Fruit fly (Drosophila melanogaster): ENCODE data around the gene CG1695.

Gene CG1695

DNA sequence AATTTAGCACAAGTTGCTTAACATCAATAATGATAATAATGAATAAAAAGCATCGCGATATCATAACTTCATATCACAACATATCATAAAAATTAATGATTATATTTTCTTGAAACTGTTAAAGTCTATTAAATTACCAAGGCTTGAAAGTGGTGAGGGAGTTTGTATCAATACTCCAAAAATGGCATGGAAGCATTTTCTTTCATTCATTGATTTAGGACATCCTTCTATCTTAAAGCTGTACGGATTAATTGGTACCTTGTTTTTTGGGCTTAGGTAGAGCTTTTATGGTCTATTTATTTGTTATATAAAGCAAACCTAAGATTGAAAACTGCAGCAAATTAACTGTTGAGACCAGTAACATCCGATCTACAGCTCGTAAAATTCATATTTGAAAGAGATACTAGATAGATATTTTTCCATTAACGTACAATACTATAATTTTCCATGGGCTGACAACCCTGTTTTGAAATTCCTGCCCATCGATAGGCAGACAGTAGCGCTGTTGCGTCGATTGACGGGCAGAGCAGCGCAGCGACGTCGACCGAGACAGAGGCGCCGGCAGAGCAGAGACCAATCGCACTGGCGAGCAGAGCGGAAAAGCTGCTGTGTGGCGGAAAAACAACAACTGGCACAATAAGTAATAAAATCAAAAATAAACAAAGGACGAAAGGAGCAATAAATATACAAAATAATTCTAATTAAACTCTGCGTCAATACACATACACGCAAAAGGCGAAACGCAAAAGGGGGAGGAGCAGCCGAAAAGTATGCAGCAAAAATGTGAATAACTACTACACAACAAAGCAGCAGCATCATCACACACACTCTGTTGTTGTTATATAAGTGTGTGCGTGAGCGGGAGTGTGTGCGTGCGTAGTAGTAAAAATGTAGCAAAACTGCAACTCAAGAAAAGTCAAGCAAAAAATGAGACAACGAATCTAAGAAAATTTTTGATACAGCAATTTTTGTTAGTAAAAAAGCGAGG is at the start of gene CG1695 (continued):
- TF ChIP-seq bsh (GFP tag; optimal IDR thresholded peaks at IDR 0.05) (no peak), CG8944 (GFP tag; optimal IDR thresholded peaks at IDR 0.05) (no peak), PHDP (tag; optimal IDR thresholded peaks at IDR 0.05) (no peak), jing (GFP tag; optimal IDR thresholded peaks at IDR 0.05) (no peak), pros (GFP tag; optimal IDR thresholded peaks at IDR 0.05) (no peak), Sox102F (GFP tag; optimal IDR thresholded peaks at IDR 0.05) (no peak), Med (GFP tag) (peak; percentile 81), seq (GFP tag; IDR thresholded peaks at IDR 0.05) (no peak), CG15479 (GFP tag; optimal IDR thresholded peaks at IDR 0.05) (no peak), sens (GFP tag) (peak; percentile 90), dmrt11E (tag; optimal IDR thresholded peaks at IDR 0.05) (no peak), Stat92E (GFP tag; optimal IDR thresholded peaks at IDR 0.05) (no peak), CG8388 (GFP tag; optimal IDR thresholded peaks at IDR 0.05) (no peak), grn (GFP tag; optimal IDR thresholded peaks at IDR 0.05) (no peak), CG18011 (GFP tag; optimal IDR thresholded peaks at IDR 0.05) (no peak), CG32767 (GFP tag; IDR thresholded peaks at IDR 0.05) (no peak), chm (GFP tag; IDR thresholded peaks at IDR 0.05) (no peak), CHES-1-like (GFP tag; optimal IDR thresholded peaks at IDR 0.05) (peak; percentile 18), Abd-B (GFP tag; optimal IDR thresholded peaks at IDR 0.05) (peak; percentile 17), Awh (GFP tag; IDR thresholded peaks at IDR 0.05) (no peak), CG1603 (tag; optimal IDR thresholded peaks at IDR 0.05) (no peak), fd3F (GFP tag; optimal IDR thresholded peaks at IDR 0.05) (peak; percentile 13), CG10431 (GFP tag; optimal IDR thresholded peaks at IDR 0.05) (no peak), btn (GFP tag; optimal IDR thresholded peaks at IDR 0.05) (no peak), CG17802 (tag; optimal IDR thresholded peaks at IDR 0.05) (no peak), Opbp (GFP tag; IDR thresholded peaks at IDR 0.05; ENCODE audit: partially characterized antibody) (no peak), tx (GFP tag; optimal IDR thresholded peaks at IDR 0.05) (no peak), dati (GFP tag; IDR thresholded peaks at IDR 0.05) (no peak), E2f2 (GFP tag; IDR thresholded peaks at IDR 0.05) (peak; percentile 35; the same call in 1 of the 2 replicates), sens-2 (GFP tag; IDR thresholded peaks at IDR 0.05) (no peak), shn (GFP tag; optimal IDR thresholded peaks at IDR 0.05) (no peak), p53 (GFP tag; optimal IDR thresholded peaks at IDR 0.05) (no peak), CG16815 (GFP tag; optimal IDR thresholded peaks at IDR 0.05) (no peak), CG17829 (tag; optimal IDR thresholded peaks at IDR 0.05) (no peak), jumu (GFP tag; optimal IDR thresholded peaks at IDR 0.05) (no peak), nerfin-2 (GFP tag; IDR thresholded peaks at IDR 0.05; ENCODE audit: partially characterized antibody) (no peak), ewg (GFP tag; optimal IDR thresholded peaks at IDR 0.05) (no peak), ac (GFP tag; optimal IDR thresholded peaks at IDR 0.05) (no peak), Chrac-16 (GFP tag; optimal IDR thresholded peaks at IDR 0.05) (no peak), Poxn (GFP tag; IDR thresholded peaks at IDR 0.05) (no peak), crp (GFP tag; optimal IDR thresholded peaks at IDR 0.05) (no peak), inv (GFP tag; IDR thresholded peaks at IDR 0.05; ENCODE audit: partially characterized antibody) (no peak), nau (GFP tag; optimal IDR thresholded peaks at IDR 0.05) (no peak), CG30020 (tag; optimal IDR thresholded peaks at IDR 0.05) (no peak), Hsf (GFP tag; optimal IDR thresholded peaks at IDR 0.05) (peak; percentile 26), Optix (GFP tag; IDR thresholded peaks at IDR 0.05) (no peak), CG33557 (GFP tag; optimal IDR thresholded peaks at IDR 0.05) (no peak), Side (GFP tag; optimal IDR thresholded peaks at IDR 0.05) (no peak)

Data from whole organism, embryonic.